Worm (Caenorhabditis elegans) whole organism, young adult: ENCODE results near the gene K02E10.6.

Experiments
- B0035.1 ChIP-seq: sonication (generic microtip); optimal IDR thresholded peaks from 2 replicates; lab custom pipeline; 2016; ENCODE audit warnings: missing genetic modification characterization, mild to moderate bottlenecking, missing compliant biosample characterization, missing genotype, missing genetic modification reagents
- B0336.3 ChIP-seq: fragments of 200-800 bp; sonication (Bioruptor generic); IDR thresholded peaks from 2 replicates; pipeline ENCODE4 v1.3.6; 2022; ENCODE audit warnings: missing genetic modification characterization, missing compliant biosample characterization
- D2030.7 ChIP-seq: fragments of 200-800 bp; sonication (Bioruptor generic); IDR thresholded peaks from 2 replicates; pipeline ENCODE4 v1.3.6; 2022; ENCODE audit warnings: missing genetic modification reagents, missing genetic modification characterization, missing compliant biosample characterization
- F39B2.1 ChIP-seq: fragments of 200-800 bp; sonication (Bioruptor generic); IDR thresholded peaks from 2 replicates; pipeline ENCODE4 v1.3.6; 2022; ENCODE audit warnings: missing genetic modification reagents, missing genetic modification characterization, missing compliant biosample characterization
- K11D2.4 ChIP-seq: fragments of 200-800 bp; sonication (Bioruptor generic); IDR thresholded peaks from 2 replicates; pipeline ENCODE4 v1.3.6; 2022; ENCODE audit warnings: missing genetic modification reagents, missing genetic modification characterization, missing compliant biosample characterization
- K12H6.12 ChIP-seq: fragments of 200-800 bp; sonication (Bioruptor generic); optimal IDR thresholded peaks from 2 replicates; lab custom pipeline; 2018; ENCODE audit warnings: mild to moderate bottlenecking, missing genetic modification characterization, missing compliant biosample characterization
- Y53G8AR.9 ChIP-seq: fragments of 200-800 bp; sonication (Bioruptor generic); conservative IDR thresholded peaks from 2 replicates; pipeline ENCODE4 v1.3.6; 2022; ENCODE audit warnings: missing genetic modification reagents, missing genetic modification characterization, missing compliant biosample characterization
- aptf-2 ChIP-seq: fragments of 200-800 bp; sonication (Bioruptor generic); conservative IDR thresholded peaks from 2 replicates; pipeline ENCODE4 v1.3.6; 2022; ENCODE audit warnings: missing genetic modification reagents, missing genetic modification characterization, missing compliant biosample characterization
- athp-1 ChIP-seq: sonication (generic microtip); optimal IDR thresholded peaks from 2 replicates; lab custom pipeline; 2017; ENCODE audit warnings: mild to moderate bottlenecking, missing genetic modification characterization, missing compliant biosample characterization
- attf-3 ChIP-seq: fragments of 200-800 bp; sonication (Bioruptor generic); conservative IDR thresholded peaks from 2 replicates; pipeline ENCODE4 v1.3.6; 2022; ENCODE audit warnings: missing genetic modification reagents, missing genetic modification characterization, missing compliant biosample characterization
- cebp-2 ChIP-seq: fragments of 200-800 bp; sonication (Bioruptor generic); IDR thresholded peaks from 2 replicates; pipeline ENCODE4 v1.3.6; 2022; ENCODE audit warnings: missing genetic modification characterization, missing compliant biosample characterization
- ceh-40 ChIP-seq: fragments of 200-800 bp; sonication (Bioruptor generic); IDR thresholded peaks from 2 replicates; pipeline ENCODE4 v1.3.6; 2022; ENCODE audit warnings: missing genetic modification characterization, missing compliant biosample characterization
- ceh-79 ChIP-seq: sonication (generic microtip); optimal IDR thresholded peaks from 2 replicates; lab custom pipeline; 2017; ENCODE audit warnings: mild to moderate bottlenecking, missing genetic modification characterization, missing compliant biosample characterization
- dpl-1 ChIP-seq: fragments of 150-350 bp; optimal IDR thresholded peaks from 2 replicates; lab custom pipeline; 2014; ENCODE audit warnings: missing biosample characterization, missing genetic modification reagents, missing genetic modification characterization
- efl-1 ChIP-seq: fragments of 150-350 bp; optimal IDR thresholded peaks from 2 replicates; lab custom pipeline; 2014; ENCODE audit warnings: missing biosample characterization, missing genetic modification reagents, missing genetic modification characterization
- egl-44 ChIP-seq: fragments of 200-800 bp; sonication (Bioruptor generic); IDR thresholded peaks from 2 replicates; pipeline ENCODE4 v1.3.6; 2022; ENCODE audit warnings: missing genetic modification reagents, missing genetic modification characterization, missing compliant biosample characterization
- fkh-3 ChIP-seq: sonication (generic microtip); optimal IDR thresholded peaks from 2 replicates; lab custom pipeline; 2016; ENCODE audit warnings: mild to moderate bottlenecking, missing genetic modification characterization, missing compliant biosample characterization
- him-1 ChIP-seq: sonication (generic microtip); optimal IDR thresholded peaks from 2 replicates; lab custom pipeline; 2016; ENCODE audit warnings: missing genotype, missing genetic modification reagents, missing genetic modification characterization, missing compliant biosample characterization
- hlh-12 ChIP-seq: sonication (generic microtip); optimal IDR thresholded peaks from 2 replicates; lab custom pipeline; 2016; ENCODE audit warnings: missing genetic modification characterization, missing compliant biosample characterization
- hmg-1.2 ChIP-seq: fragments of 200-800 bp; sonication (Bioruptor generic); IDR thresholded peaks from 2 replicates; pipeline ENCODE4 v1.3.6; 2022; ENCODE audit warnings: missing genetic modification reagents, missing genetic modification characterization, missing compliant biosample characterization
- lag-1 ChIP-seq: fragments of 200-800 bp; sonication (Bioruptor generic); IDR thresholded peaks from 2 replicates; pipeline ENCODE4 v1.3.6; 2022; ENCODE audit warnings: missing genetic modification reagents, missing genetic modification characterization, missing compliant biosample characterization
- let-526 ChIP-seq: fragments of 200-800 bp; sonication (Bioruptor generic); IDR thresholded peaks from 2 replicates; pipeline ENCODE4 v1.3.6; 2022; ENCODE audit warnings: missing genetic modification reagents, missing genetic modification characterization, missing compliant biosample characterization
- lin-26 ChIP-seq: fragments of 200-800 bp; sonication (Bioruptor generic); IDR thresholded peaks from 2 replicates; pipeline ENCODE4 v1.3.6; 2022; ENCODE audit warnings: missing genetic modification reagents, missing genetic modification characterization, missing compliant biosample characterization
- lir-1 ChIP-seq: fragments of 200-800 bp; sonication (Bioruptor generic); conservative IDR thresholded peaks from 2 replicates; pipeline ENCODE4 v1.3.6; 2022; ENCODE audit warnings: missing genetic modification reagents, missing genetic modification characterization, missing compliant biosample characterization
- lsy-27 ChIP-seq: sonication (generic microtip); optimal IDR thresholded peaks from 2 replicates; lab custom pipeline; 2017; ENCODE audit warnings: missing genetic modification characterization, mild to moderate bottlenecking, missing compliant biosample characterization, antibody characterized with exemption, missing genotype, borderline replicate concordance; ENCODE audit not compliant: insufficient read depth
- madf-3 ChIP-seq: fragments of 200-800 bp; sonication (Bioruptor generic); IDR thresholded peaks from 2 replicates; pipeline ENCODE4 v1.3.6; 2022; ENCODE audit warnings: missing genetic modification reagents, missing genetic modification characterization, missing compliant biosample characterization
- madf-6 ChIP-seq: fragments of 200-800 bp; sonication (Bioruptor generic); IDR thresholded peaks from 2 replicates; pipeline ENCODE4 v1.3.6; 2022; ENCODE audit warnings: missing genetic modification reagents, missing genetic modification characterization, missing compliant biosample characterization
- nfya-1 ChIP-seq: sonication (generic microtip); optimal IDR thresholded peaks from 2 replicates; lab custom pipeline; 2017; ENCODE audit warnings: antibody characterized with exemption, missing compliant biosample characterization, missing genetic modification characterization, borderline replicate concordance; ENCODE audit not compliant: insufficient read depth
- nfyb-1 ChIP-seq: fragments of 200-800 bp; sonication (Bioruptor generic); IDR thresholded peaks from 2 replicates; pipeline ENCODE4 v1.3.6; 2022; ENCODE audit warnings: missing genetic modification reagents, missing genetic modification characterization, missing compliant biosample characterization
- nhr-120 ChIP-seq: fragments of 200-800 bp; sonication (Bioruptor generic); IDR thresholded peaks from 2 replicates; pipeline ENCODE4 v1.3.6; 2022; ENCODE audit warnings: missing genetic modification characterization, missing compliant biosample characterization
- pbrm-1 ChIP-seq: fragments of 200-800 bp; sonication (Bioruptor generic); IDR thresholded peaks from 2 replicates; pipeline ENCODE4 v1.3.6; 2022; ENCODE audit warnings: missing genetic modification reagents, missing genetic modification characterization, missing compliant biosample characterization
- pha-4 ChIP-seq: fragments of 150-350 bp; sonication (generic microtip); optimal IDR thresholded peaks from 2 replicates; lab custom pipeline; 2014; ENCODE audit warnings: missing biosample characterization, missing genetic modification reagents, missing genetic modification characterization
- rec-8 ChIP-seq, 2 experiments: sonication (generic microtip); optimal IDR thresholded peaks; 2 replicates each; lab custom pipeline; 2016; ENCODE audit warnings: mild to moderate bottlenecking in 2 of 2, missing genetic modification characterization in 2 of 2, missing genetic modification reagents in 2 of 2, missing genotype in 2 of 2, missing biosample characterization in 1 of 2, missing compliant biosample characterization in 1 of 2, moderate library complexity in 1 of 2
- repo-1 ChIP-seq: sonication (generic microtip); optimal IDR thresholded peaks from 2 replicates; lab custom pipeline; 2017; ENCODE audit warnings: mild to moderate bottlenecking, missing genetic modification characterization, missing compliant biosample characterization
- rpc-1 ChIP-seq, 2 experiments: fragments of 150-350 bp in 1 of 2; sonication (generic microtip) in 1 of 2; optimal IDR thresholded peaks; 2 replicates each; lab custom pipeline; 2014 to 2018; ENCODE audit warnings: missing biosample characterization in 1 of 2, missing genetic modification characterization in 1 of 2, missing genetic modification reagents in 1 of 2, missing genotype in 1 of 2
- snpc-4 ChIP-seq, 5 experiments: fragments of 150-350 bp in 1 of 5; sonication (generic microtip) in 4 of 5; optimal IDR thresholded peaks; 2 replicates each; lab custom pipeline; 2014 to 2018; ENCODE audit warnings: missing genetic modification characterization in 5 of 5, missing biosample characterization in 3 of 5, antibody characterized with exemption in 2 of 5, mild to moderate bottlenecking in 2 of 5, missing compliant biosample characterization in 2 of 5, missing genotype in 2 of 5, moderate library complexity in 2 of 5, missing genetic modification reagents in 1 of 5
- somi-1 ChIP-seq: fragments of 200-800 bp; sonication (Bioruptor generic); optimal IDR thresholded peaks from 2 replicates; lab custom pipeline; 2018; ENCODE audit warnings: mild to moderate bottlenecking, missing genetic modification characterization, missing compliant biosample characterization
- tbp1 ChIP-seq: fragments of 200-800 bp; sonication (Bioruptor generic); optimal IDR thresholded peaks from 2 replicates; lab custom pipeline; 2018; ENCODE audit warnings: mild to moderate bottlenecking, missing genetic modification characterization, missing compliant biosample characterization
- tbx-9 ChIP-seq: sonication (generic microtip); optimal IDR thresholded peaks from 2 replicates; lab custom pipeline; 2016; ENCODE audit warnings: borderline replicate concordance, missing genetic modification characterization, inconsistent platforms, missing compliant biosample characterization
- xnd-1 ChIP-seq: sonication (generic microtip); optimal IDR thresholded peaks from 2 replicates; lab custom pipeline; 2016; ENCODE audit warnings: missing genotype, missing genetic modification reagents, missing genetic modification characterization, missing compliant biosample characterization
- zfh-2 ChIP-seq: fragments of 200-800 bp; sonication (Bioruptor generic); conservative IDR thresholded peaks from 2 replicates; pipeline ENCODE4 v1.3.6; 2022; ENCODE audit warnings: missing genetic modification reagents, missing genetic modification characterization, missing compliant biosample characterization
- zim-3 ChIP-seq: sonication (generic microtip); optimal IDR thresholded peaks from 2 replicates; lab custom pipeline; 2017; ENCODE audit warnings: mild to moderate bottlenecking, missing genetic modification characterization, moderate library complexity, missing compliant biosample characterization
- ztf-18 ChIP-seq: sonication (generic microtip); optimal IDR thresholded peaks from 2 replicates; lab custom pipeline; 2016; ENCODE audit warnings: missing genotype, mild to moderate bottlenecking, missing genetic modification characterization, missing compliant biosample characterization

K02E10.6 gene

ce11 chrX:2527877-2528276 is 45.3 kb upstream of the K02E10.6 start (continued):
- TF ChIP-seq zfh-2 (GFP tag; lab: Robert Waterston, UW) (peak; percentile 69), B0035.1 (peak; percentile 3), lsy-27 (no peak), cebp-2 (GFP tag; lab: Robert Waterston, UW) (0 out of 2 replicates have a peak, but pooled peaks have one; percentile 50), attf-3 (GFP tag; lab: Robert Waterston, UW) (no peak), dpl-1 (GFP tag; lab: Kevin White, UChicago) (no peak), B0336.3 (GFP tag; lab: Robert Waterston, UW) (peak; percentile 33; the same call in 1 of the 2 replicates), snpc-4 (GFP tag; optimal IDR thresholded peaks at IDR 0.05; lab: Kevin White, UChicago) (peak; percentile 58), snpc-4 (tag; optimal IDR thresholded peaks at IDR 0.05; lab: Kevin White, UChicago) (peak in 2 of 4 experiments; percentile 45 to 63), nfya-1 (tag; lab: Kevin White, UChicago) (no peak), let-526 (peak; percentile 45; the same call in 1 of the 2 replicates), him-1 (peak; percentile 21), nfyb-1 (peak; percentile 81), tbp1 (GFP tag; lab: Kevin White, UChicago) (peak; percentile 93), nhr-120 (0 out of 2 replicates have a peak, but pooled peaks have one; percentile 16), aptf-2 (GFP tag; lab: Robert Waterston, UW) (no peak), hlh-12 (tag; lab: Kevin White, UChicago) (no peak), hmg-1.2 (peak; percentile 69), xnd-1 (no peak), lin-26 (peak; percentile 78), fkh-3 (tag; lab: Kevin White, UChicago) (no peak), ceh-40 (GFP tag; lab: Robert Waterston, UW) (0 out of 2 replicates have a peak, but pooled peaks have one; percentile 45), pha-4 (tag; lab: Kevin White, UChicago) (no peak), zim-3 (tag; lab: Kevin White, UChicago) (peak; percentile 70), K12H6.12 (tag; lab: Kevin White, UChicago) (no peak), ceh-79 (no peak), rpc-1 (optimal IDR thresholded peaks at IDR 0.05; lab: Kevin White, UChicago) (peak; percentile 77), rpc-1 (tag; optimal IDR thresholded peaks at IDR 0.05; lab: Kevin White, UChicago) (peak; percentile 82), lag-1 (GFP tag; lab: Robert Waterston, UW) (no peak), Y53G8AR.9 (GFP tag; lab: Robert Waterston, UW) (no peak), madf-6 (GFP tag; lab: Robert Waterston, UW) (no peak; the same call in 1 of the 2 replicates), K11D2.4 (no peak), F39B2.1 (GFP tag; lab: Robert Waterston, UW) (no peak), egl-44 (GFP tag; lab: Robert Waterston, UW) (0 out of 2 replicates have a peak, but pooled peaks have one; percentile 35), efl-1 (GFP tag; lab: Kevin White, UChicago) (no peak), ztf-18 (peak; percentile 57), tbx-9 (tag; lab: Kevin White, UChicago) (no peak), somi-1 (GFP tag; lab: Kevin White, UChicago) (no peak), repo-1 (tag; lab: Kevin White, UChicago) (peak; percentile 46), rec-8 (tag; optimal IDR thresholded peaks at IDR 0.05; lab: Kevin White, UChicago) (peak; percentile 30 to 67), lir-1 (no peak), madf-3 (GFP tag; lab: Robert Waterston, UW) (0 out of 2 replicates have a peak, but pooled peaks have one; percentile 65), pbrm-1 (GFP tag; lab: Robert Waterston, UW) (0 out of 2 replicates have a peak, but pooled peaks have one; percentile 36), athp-1 (tag; lab: Kevin White, UChicago) (no peak), D2030.7 (GFP tag; lab: Robert Waterston, UW) (peak; percentile 66)
